Worm (Caenorhabditis elegans): Measurements from ENCODE around the gene fbxb-31.

fbxb-31 gene

ce11 chrII:3616615-3617014, 22.5 kb downstream of the fbxb-31 start:
- TF ChIP-seq F13H6.1 (tag; optimal IDR thresholded peaks at IDR 0.05) (no peak), ceh-82 (tag; optimal IDR thresholded peaks at IDR 0.05) (no peak), unc-55 (GFP tag; optimal IDR thresholded peaks at IDR 0.05) (no peak), Y55F3AM.14 (GFP tag; optimal IDR thresholded peaks at IDR 0.05) (no peak), fos-1 (tag; optimal IDR thresholded peaks at IDR 0.05) (no peak), ztf-4 (tag; optimal IDR thresholded peaks at IDR 0.05) (no peak)

- TF ChIP-seq elt-1 (tag; optimal IDR thresholded peaks at IDR 0.05) (no peak), nhr-11 (tag; optimal IDR thresholded peaks at IDR 0.05) (no peak), ceh-82 (tag; optimal IDR thresholded peaks at IDR 0.05) (no peak), nhr-25 (tag; optimal IDR thresholded peaks at IDR 0.05) (no peak), Y55F3AM.14 (GFP tag; optimal IDR thresholded peaks at IDR 0.05) (no peak), nhr-77 (tag; optimal IDR thresholded peaks at IDR 0.05) (no peak), elt-3 (tag; optimal IDR thresholded peaks at IDR 0.05) (no peak), gmeb-1 (tag; optimal IDR thresholded peaks at IDR 0.05) (no peak), unc-55 (GFP tag; optimal IDR thresholded peaks at IDR 0.05) (no peak), skn-1 (tag; optimal IDR thresholded peaks at IDR 0.05) (no peak), lin-39 (tag; optimal IDR thresholded peaks at IDR 0.05) (no peak), fos-1 (tag; optimal IDR thresholded peaks at IDR 0.05) (no peak)
These were observed 29.4 kb downstream of the fbxb-31 start, which contains the start of gene Y49F6A.5 for ce11 chrII:3609764-3610163. Gene Y49F6A.5 (minus strand): TSS chrII:3609864.

- no peak for TF ChIP-seq ceh-82 (tag; optimal IDR thresholded peaks at IDR 0.05)
- TF ChIP-seq nhr-12 (tag; optimal IDR thresholded peaks at IDR 0.05) = no peak
- TF ChIP-seq mdl-1 (tag; optimal IDR thresholded peaks at IDR 0.05) = no peak
- no peak for TF ChIP-seq Y55F3AM.14 (GFP tag; optimal IDR thresholded peaks at IDR 0.05)
- TF ChIP-seq sem-4 (tag; optimal IDR thresholded peaks at IDR 0.05) = no peak
- TF ChIP-seq nhr-10 (tag; optimal IDR thresholded peaks at IDR 0.05) = no peak
- TF ChIP-seq C34F6.9 (tag; optimal IDR thresholded peaks at IDR 0.05) = no peak
- TF ChIP-seq dmd-4 (tag; optimal IDR thresholded peaks at IDR 0.05) = no peak
These were observed 34.6 kb downstream of the fbxb-31 start for ce11 chrII:3604578-3604977.

ce11 chrII:3598721-3599120, 40.4 kb downstream of the fbxb-31 start, which contains the start of gene Y49F6A.11:
Gene Y49F6A.11 (minus strand): TSS chrII:3598821.
- TF ChIP-seq C34F6.9 (tag; optimal IDR thresholded peaks at IDR 0.05) (no peak), egl-27 (tag; optimal IDR thresholded peaks at IDR 0.05) (no peak), sma-3 (GFP tag; optimal IDR thresholded peaks at IDR 0.05) (no peak), ceh-16 (tag; optimal IDR thresholded peaks at IDR 0.05) (no peak), nhr-77 (tag; optimal IDR thresholded peaks at IDR 0.05) (no peak), unc-55 (GFP tag; optimal IDR thresholded peaks at IDR 0.05) (no peak), zag-1 (tag; optimal IDR thresholded peaks at IDR 0.05) (no peak), F13H6.1 (tag; optimal IDR thresholded peaks at IDR 0.05) (no peak), lin-39 (tag; optimal IDR thresholded peaks at IDR 0.05) (no peak), alr-1 (tag; optimal IDR thresholded peaks at IDR 0.05) (no peak)

ce11 chrII:3595339-3595738, 43.8 kb downstream of the fbxb-31 start, which contains the start of gene Y49F6A.12:
Gene Y49F6A.12 (plus strand): TSS chrII:3595639.
- TF ChIP-seq ZK546.5 (tag; optimal IDR thresholded peaks at IDR 0.05) (no peak), Y55F3AM.14 (GFP tag; optimal IDR thresholded peaks at IDR 0.05) (no peak), sem-4 (tag; optimal IDR thresholded peaks at IDR 0.05) (no peak), nhr-21 (tag; optimal IDR thresholded peaks at IDR 0.05) (no peak), alr-1 (tag; optimal IDR thresholded peaks at IDR 0.05) (no peak), R02D3.7 (tag; optimal IDR thresholded peaks at IDR 0.05) (no peak), mdl-1 (tag; optimal IDR thresholded peaks at IDR 0.05) (no peak), gmeb-1 (tag; optimal IDR thresholded peaks at IDR 0.05) (no peak), nhr-23 (tag; optimal IDR thresholded peaks at IDR 0.05) (no peak), ceh-16 (tag; optimal IDR thresholded peaks at IDR 0.05) (no peak), sma-9 (GFP tag; optimal IDR thresholded peaks at IDR 0.05) (no peak), sma-9 (tag; optimal IDR thresholded peaks at IDR 0.05) (no peak), nhr-10 (tag; optimal IDR thresholded peaks at IDR 0.05) (no peak)

All from whole organism, L2 larva.